Worm (Caenorhabditis elegans): ENCODE data around the gene T01G5.8.

DNA sequence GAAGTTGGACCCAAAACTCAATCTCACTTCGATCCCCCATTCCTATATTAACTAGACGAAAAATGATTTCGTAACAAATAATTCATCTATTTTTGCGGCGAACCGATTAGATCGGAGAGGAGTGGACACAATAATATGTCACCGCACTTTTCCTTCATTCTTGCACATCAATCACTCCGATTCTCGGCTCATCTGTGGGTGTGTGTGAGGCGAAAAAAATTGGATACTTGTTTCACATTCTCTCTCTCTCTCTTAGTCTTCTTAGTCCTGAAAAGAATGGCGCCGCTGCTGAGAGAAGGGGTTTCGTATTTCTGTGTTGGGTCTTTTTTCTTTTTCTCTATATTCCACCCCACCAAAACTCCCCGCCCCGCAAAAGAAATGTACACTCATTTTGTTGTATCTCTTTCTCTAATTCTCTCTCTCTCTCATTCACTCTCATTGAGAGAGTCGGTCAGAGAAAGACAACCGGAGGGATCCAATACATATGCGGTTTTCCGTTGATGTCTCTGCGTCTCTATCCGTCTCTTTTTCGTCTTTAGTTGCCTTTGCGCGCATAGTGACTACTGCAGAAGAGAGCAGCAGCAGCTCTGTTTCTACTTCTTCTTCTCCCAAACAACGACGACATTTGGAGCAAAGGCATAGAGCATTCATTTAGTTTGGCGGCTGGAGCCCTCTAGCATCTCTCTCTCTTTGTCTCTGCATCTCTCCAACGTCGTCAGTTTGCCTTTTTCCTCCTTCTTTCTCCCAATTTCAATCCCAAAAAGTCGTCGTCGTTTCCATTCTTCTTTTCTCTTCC, 44.9 kb upstream of the T01G5.8 start, which contains the start of gene unc-76:
- peak in 1 of 2 experiments; percentile 50 for TF ChIP-seq mdl-1 (tag; optimal IDR thresholded peaks at IDR 0.05)
- TF ChIP-seq lin-13 (GFP tag; optimal IDR thresholded peaks at IDR 0.05), result peak; percentile 62
- TF ChIP-seq ztf-4 (tag; optimal IDR thresholded peaks at IDR 0.05), result peak; percentile 53
- peak; percentile 56 for TF ChIP-seq fkh-10 (GFP tag; optimal IDR thresholded peaks at IDR 0.05)
- TF ChIP-seq lin-35 (GFP tag; optimal IDR thresholded peaks at IDR 0.05), result peak; percentile 38 to 70
